Fruit fly (Drosophila melanogaster): Measurements from ENCODE around the gene Smr.

Gene Smr

DNA sequence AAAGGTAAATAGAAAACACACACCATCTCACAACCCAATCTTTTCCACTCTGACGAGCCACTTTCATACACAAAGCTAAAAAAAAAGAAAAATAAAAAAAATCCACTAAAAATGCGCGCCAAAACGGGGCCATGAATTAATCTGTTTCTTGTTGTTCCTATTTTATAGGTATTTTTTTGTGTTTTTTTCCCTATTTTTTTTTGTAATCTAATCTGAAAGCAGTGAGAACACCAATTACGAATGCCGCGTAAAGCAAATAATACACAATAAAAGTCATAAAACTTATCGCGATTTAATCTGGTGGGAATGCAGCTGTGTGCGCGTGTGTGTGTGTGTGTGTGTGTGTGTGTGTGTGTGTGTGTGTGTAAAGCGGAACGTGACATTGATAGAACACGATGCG, 19.1 kb downstream of the Smr start (continued):
- TF ChIP-seq Pdp1 (GFP tag; optimal IDR thresholded peaks at IDR 0.05): peak in 1 of 2 experiments; percentile 15
- no peak for TF ChIP-seq Hey (tag; optimal IDR thresholded peaks at IDR 0.05)
- TF ChIP-seq jing (GFP tag; optimal IDR thresholded peaks at IDR 0.05): no peak
- TF ChIP-seq CG10321 (GFP tag; IDR thresholded peaks at IDR 0.05): no peak
- TF ChIP-seq CG5180 (GFP tag; optimal IDR thresholded peaks at IDR 0.05): peak; percentile 59
- peak; percentile 31 for TF ChIP-seq scrt (GFP tag; optimal IDR thresholded peaks at IDR 0.05)
- TF ChIP-seq CG8478 (optimal IDR thresholded peaks at IDR 0.05): no peak
- TF ChIP-seq CG17359 (tag; optimal IDR thresholded peaks at IDR 0.05): peak; percentile 36
- peak; percentile 64 for TF ChIP-seq sug (tag; optimal IDR thresholded peaks at IDR 0.05)
- no peak for TF ChIP-seq CG8290 (GFP tag; optimal IDR thresholded peaks at IDR 0.05)
- peak in 1 of 2 experiments; percentile 16 for TF ChIP-seq CG8290 (tag; optimal IDR thresholded peaks at IDR 0.05)
- no peak for TF ChIP-seq hkb (optimal IDR thresholded peaks at IDR 0.05)
- TF ChIP-seq hkb (GFP tag; IDR thresholded peaks at IDR 0.05): no peak
- TF ChIP-seq crp (GFP tag; optimal IDR thresholded peaks at IDR 0.05): no peak
- no peak for TF ChIP-seq CG7839 (tag; optimal IDR thresholded peaks at IDR 0.05)
- peak; percentile 14 for TF ChIP-seq HmgZ (tag; optimal IDR thresholded peaks at IDR 0.05)
- no peak for TF ChIP-seq pfk (GFP tag; optimal IDR thresholded peaks at IDR 0.05)
- TF ChIP-seq nom (GFP tag; optimal IDR thresholded peaks at IDR 0.05): peak; percentile 6
- no peak for TF ChIP-seq btn (GFP tag; optimal IDR thresholded peaks at IDR 0.05)
- no peak for TF ChIP-seq CG8359 (GFP tag; optimal IDR thresholded peaks at IDR 0.05; ENCODE audit: borderline replicate concordance)
- TF ChIP-seq Aef1 (GFP tag; IDR thresholded peaks at IDR 0.05): no peak
- TF ChIP-seq CG13424 (tag; optimal IDR thresholded peaks at IDR 0.05): no peak
- TF ChIP-seq CG3726 (GFP tag; IDR thresholded peaks at IDR 0.05): no peak
- no peak for TF ChIP-seq CG14860 (GFP tag; IDR thresholded peaks at IDR 0.05; ENCODE audit: partially characterized antibody)
- TF ChIP-seq CG10543 (GFP tag; optimal IDR thresholded peaks at IDR 0.05): peak; percentile 33
- no peak for TF ChIP-seq CG9932 (GFP tag; IDR thresholded peaks at IDR 0.05)
- TF ChIP-seq CG15479 (GFP tag; optimal IDR thresholded peaks at IDR 0.05): peak; percentile 26
- TF ChIP-seq CG17385 (GFP tag; optimal IDR thresholded peaks at IDR 0.05): peak; percentile 41
- no peak for TF ChIP-seq CG43689 (GFP tag; IDR thresholded peaks at IDR 0.05)
- TF ChIP-seq peb (GFP tag; IDR thresholded peaks at IDR 0.05): no peak
- TF ChIP-seq Scr (GFP tag; IDR thresholded peaks at IDR 0.05; ENCODE audit: partially characterized antibody): no peak
- no peak for TF ChIP-seq nerfin-2 (GFP tag; IDR thresholded peaks at IDR 0.05; ENCODE audit: partially characterized antibody)
- TF ChIP-seq CG12155 (GFP tag; optimal IDR thresholded peaks at IDR 0.05): no peak
- TF ChIP-seq Fer3 (tag; optimal IDR thresholded peaks at IDR 0.05): peak; percentile 14
- peak; percentile 21 for TF ChIP-seq Med (GFP tag)
- TF ChIP-seq Abd-B (GFP tag; optimal IDR thresholded peaks at IDR 0.05): no peak
- TF ChIP-seq CG2678 (tag; optimal IDR thresholded peaks at IDR 0.05): peak; percentile 30
- no peak for TF ChIP-seq MTF-1 (GFP tag; optimal IDR thresholded peaks at IDR 0.05; ENCODE audit: borderline replicate concordance)
- peak; percentile 6 for TF ChIP-seq BtbVII (GFP tag; optimal IDR thresholded peaks at IDR 0.05)
- peak; percentile 85 for TF ChIP-seq GATAe (GFP tag; conservative IDR thresholded peaks at IDR 0.05)
- no peak for TF ChIP-seq CG6689 (GFP tag; IDR thresholded peaks at IDR 0.05)
- no peak for TF ChIP-seq Bdp1 (GFP tag; optimal IDR thresholded peaks at IDR 0.05)
- no peak for TF ChIP-seq ssp (GFP tag; IDR thresholded peaks at IDR 0.05)
- TF ChIP-seq pita (GFP tag; optimal IDR thresholded peaks at IDR 0.05): no peak
- TF ChIP-seq exex (tag; optimal IDR thresholded peaks at IDR 0.05): peak; percentile 90
- TF ChIP-seq CG6272 (GFP tag; IDR thresholded peaks at IDR 0.05): no peak
- TF ChIP-seq CG3995 (GFP tag; optimal IDR thresholded peaks at IDR 0.05): no peak
- peak; percentile 39; the same call in 1 of the 2 replicates for TF ChIP-seq chm (GFP tag; IDR thresholded peaks at IDR 0.05)
- TF ChIP-seq Hr78 (GFP tag; optimal IDR thresholded peaks at IDR 0.05): no peak
- no peak for TF ChIP-seq corto (GFP tag; optimal IDR thresholded peaks at IDR 0.05)
- no peak for TF ChIP-seq ase (GFP tag; IDR thresholded peaks at IDR 0.05)
